Fruit fly (Drosophila melanogaster) whole organism, larva: ENCODE measurements around the gene Cht5.

ENCODE experiments used
- noc ChIP-seq: fragments of 200-800 bp; sonication (Bioruptor generic); optimal IDR thresholded peaks from 3 replicates; lab custom pipeline; 2019; ENCODE audit warnings: missing biosample characterization, mild to moderate bottlenecking, missing genetic modification characterization, moderate library complexity

Cht5 gene

DNA sequence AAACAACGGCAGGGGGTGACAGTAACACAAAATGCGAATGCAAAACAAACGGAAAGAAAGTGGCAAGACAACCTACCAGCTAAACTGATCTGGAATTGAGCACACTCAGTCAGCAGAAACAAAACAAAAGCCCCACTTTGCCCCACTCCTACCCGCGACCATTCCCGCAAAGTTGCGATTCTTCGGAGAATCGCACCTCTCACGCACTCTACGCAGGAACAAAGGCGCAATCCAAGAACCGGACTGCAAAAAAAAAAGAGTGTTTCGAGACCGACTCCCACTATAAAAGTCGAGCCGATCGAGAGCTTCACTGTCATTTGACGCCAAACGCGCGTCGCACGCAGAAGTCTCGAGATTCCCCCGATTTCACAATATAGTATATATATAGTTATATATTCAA lies at the start of gene Cht5:
Gene Cht5, plus strand, starts transcription at position 311 of the 400 bp plus-strand sequence.
- no peak for TF ChIP-seq noc

dm6 chr3R:13718076-13718475 lies 49.3 kb upstream of the Cht5 start, which contains the start of gene Ubc87F:
Gene Ubc87F (minus strand): TSS chr3R:13718176.
- TF ChIP-seq noc, result no peak

dm6 chr3R:13719053-13719452 lies 48.3 kb upstream of the Cht5 start:
- no peak for TF ChIP-seq noc

dm6 chr3R:13720798-13721197 lies 46.6 kb upstream of the Cht5 start:
- TF ChIP-seq noc, result no peak

dm6 chr3R:13721998-13722397 lies 45.4 kb upstream of the Cht5 start:
- TF ChIP-seq noc, result no peak

dm6 chr3R:13722451-13722850 lies 44.9 kb upstream of the Cht5 start:
- TF ChIP-seq noc, result no peak

DNA sequence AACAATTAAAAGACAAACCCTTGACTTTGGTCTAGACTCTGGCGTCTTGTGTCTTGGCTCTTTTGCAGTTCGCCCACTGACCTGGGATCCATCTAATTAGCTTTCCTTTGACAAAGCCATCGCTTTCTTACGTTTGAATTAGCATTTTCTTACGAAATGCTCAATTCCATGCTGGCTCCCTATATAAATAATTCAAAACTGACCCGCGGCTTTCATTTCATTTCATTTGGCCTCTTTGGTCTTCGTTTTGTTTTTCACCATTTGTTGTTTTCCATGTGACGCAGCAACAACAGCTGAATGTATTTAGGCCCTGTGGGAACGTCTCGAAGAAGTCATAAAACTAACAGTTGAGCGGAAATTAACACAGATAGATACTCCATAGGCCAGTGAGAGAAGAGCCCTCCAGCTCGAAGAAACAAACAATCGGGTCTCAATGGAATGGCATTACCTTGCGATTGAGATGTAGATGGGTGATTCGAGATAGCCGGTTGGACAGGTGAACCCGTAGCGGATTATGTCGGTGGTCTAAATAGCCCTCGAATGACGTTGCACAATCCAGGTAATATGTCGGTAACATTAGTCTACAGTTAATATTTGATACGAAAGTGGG lies 43.2 kb upstream of the Cht5 start:
- no peak for TF ChIP-seq noc

DNA sequence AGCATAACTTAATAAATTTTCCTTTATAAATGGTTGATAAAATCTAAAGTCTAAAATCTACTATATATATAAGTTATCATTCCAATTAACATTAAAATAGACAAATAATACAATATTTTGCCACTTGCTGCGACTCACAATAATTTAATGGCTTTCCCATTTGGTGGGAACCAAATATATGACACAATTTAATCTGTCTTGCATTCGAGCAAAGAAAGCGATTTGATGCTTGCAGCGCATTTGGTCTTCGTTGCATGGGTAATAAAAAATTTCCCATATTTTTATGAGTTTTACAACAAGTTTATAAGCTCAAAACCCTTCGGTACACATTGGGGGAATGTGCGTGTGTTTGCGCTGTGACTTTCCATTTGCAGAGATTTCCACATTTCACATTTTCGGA lies 40.6 kb upstream of the Cht5 start:
- no peak for TF ChIP-seq noc

DNA sequence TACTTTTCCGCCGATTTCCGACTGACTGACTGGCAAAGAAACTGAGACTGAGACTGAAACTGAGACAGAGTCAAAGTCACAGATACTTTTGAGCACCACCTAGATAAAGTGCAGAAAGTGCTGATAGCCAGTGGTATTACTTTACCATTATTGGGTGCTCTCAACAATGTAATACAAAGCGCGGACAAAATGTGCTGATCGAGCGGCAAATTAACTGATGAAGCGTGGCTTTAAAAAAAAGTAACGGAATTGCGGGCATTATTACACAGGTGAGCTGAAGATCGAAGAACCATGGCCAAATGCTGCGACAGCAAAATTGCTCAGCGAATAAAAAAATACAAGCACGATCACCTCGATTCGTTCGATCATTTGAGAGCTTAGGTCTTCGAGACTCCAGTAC lies 38.5 kb upstream of the Cht5 start:
- TF ChIP-seq noc, result no peak

DNA sequence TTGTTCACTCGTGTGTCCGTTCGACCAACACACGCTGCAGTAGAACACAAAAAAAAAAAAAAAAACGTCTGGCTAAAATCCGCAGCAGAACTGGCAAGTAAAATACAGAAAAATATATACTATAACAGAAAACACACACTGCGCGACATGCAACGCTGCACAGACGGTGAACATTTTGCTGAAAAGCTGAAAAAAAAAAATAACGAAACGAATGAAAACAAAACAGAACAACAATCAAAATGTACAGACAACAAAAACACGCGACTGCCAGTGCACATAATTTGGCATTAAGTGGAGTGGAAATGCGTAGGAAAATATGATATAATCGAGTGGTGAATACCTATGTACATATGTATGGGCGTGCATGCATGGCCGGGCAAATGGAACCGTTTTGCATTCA lies 37.3 kb upstream of the Cht5 start:
- TF ChIP-seq noc, result no peak

DNA sequence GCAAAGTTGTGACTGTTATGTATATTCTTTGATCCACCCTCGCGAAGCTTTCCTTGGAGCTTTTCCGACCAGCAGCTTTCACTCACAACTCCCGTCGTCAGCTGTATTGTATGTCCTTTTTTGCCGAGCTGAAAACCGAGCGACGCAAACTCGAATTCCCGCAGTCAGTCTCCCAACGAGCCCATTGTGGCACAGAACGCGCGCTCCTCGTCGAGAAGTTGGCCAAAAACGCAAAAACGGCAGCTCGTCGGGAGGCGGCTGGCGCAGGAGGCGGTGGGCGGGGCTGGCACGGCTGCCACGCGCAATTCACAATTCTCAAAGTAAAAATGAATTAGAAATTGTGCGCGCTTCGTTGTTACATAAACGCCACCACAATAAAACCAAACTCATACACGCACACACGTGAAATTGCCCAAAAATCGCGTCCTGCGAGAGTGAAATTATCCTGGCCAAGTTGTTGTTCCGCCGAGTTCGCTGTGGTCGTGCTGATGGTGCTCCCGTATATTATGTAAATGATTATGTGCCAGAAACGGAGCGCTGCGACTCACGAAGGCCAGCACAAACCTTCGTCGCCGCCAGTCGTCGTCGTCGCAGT lies 31.9 kb upstream of the Cht5 start:
- TF ChIP-seq noc, result no peak

- TF ChIP-seq noc, result no peak
Observed at dm6 chr3R:13746066-13746673, 21.2 kb upstream of the Cht5 start.

DNA sequence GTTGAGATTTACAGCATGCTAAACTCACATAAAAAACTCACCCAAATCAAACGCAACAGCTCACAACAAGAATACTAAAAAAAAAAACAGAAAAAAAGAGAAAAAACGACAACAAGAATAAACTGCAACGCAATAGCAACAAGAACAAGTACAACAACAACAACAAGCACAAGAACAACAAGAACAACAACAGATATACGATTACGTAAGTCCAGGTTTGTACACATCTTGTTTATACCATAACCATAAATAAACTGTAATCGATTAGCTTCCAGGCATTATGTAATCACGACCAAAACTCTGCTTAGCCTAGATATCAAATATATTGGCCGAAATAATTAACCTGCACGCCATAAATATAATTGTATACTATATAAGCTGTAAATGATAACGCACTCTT lies 5.8 kb upstream of the Cht5 start:
- TF ChIP-seq noc, result no peak

DNA sequence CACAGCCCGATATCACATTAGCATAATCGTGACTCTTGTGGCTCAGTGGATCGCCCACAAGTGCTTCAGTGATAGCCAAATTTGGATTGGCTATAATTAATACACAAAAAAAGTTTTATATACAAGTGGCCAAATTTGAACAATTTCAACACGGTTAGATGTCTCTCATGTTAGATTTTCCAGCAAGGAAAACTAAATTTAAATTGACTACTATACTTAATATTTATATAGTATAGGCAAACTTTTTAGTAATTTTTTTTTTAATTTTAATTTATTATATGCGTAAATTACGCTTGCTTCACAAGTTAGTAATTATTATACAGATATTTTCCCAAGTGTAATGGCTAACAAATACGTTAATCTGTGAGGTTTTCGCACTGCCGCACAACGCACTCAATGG lies 2.3 kb upstream of the Cht5 start:
- no peak for TF ChIP-seq noc

DNA sequence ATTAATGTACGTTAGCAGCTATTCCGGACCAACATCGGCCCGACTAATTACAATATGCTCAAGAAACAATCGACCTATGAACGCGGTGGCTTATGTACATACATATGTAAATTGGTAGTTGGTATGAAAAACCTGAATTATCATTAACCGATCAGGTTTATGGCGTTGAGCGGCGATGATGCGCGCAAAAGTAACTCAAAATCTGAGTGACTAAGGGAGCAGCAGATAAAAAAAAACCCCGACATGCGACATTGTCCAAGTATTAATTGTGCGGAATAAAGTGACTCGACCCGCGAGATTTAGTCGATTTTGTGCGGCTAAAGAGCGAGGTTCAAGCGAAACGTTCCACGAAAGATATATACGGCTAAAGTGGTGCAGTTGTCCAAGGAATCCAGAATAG lies 1.9 kb upstream of the Cht5 start, which contains the start of gene CG9312:
Gene CG9312, plus strand, starts transcription at position 301 of the 400 bp plus-strand sequence.
- TF ChIP-seq noc, result no peak

DNA sequence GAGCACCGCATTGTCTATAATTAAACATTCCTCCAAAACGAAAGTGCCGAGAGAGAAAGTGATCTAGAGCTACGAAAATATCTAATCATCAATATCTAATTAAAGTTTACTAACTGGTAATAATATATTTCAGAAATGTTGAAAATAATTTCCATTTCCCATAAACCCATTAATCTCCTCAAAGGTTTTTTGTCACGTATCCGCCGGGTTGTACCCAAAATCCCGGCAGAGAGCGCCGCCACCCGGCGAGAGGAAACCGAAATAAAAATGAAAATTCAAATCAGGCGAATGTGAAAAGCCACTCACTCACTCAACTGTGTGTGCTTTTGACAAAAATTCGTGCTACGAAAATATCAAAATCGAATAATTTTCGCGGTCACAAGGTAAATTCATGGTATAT lies 3.8 kb downstream of the Cht5 start, which contains the start of gene CG9297:
Gene CG9297, plus strand, starts transcription at position 301 of the 400 bp plus-strand sequence.
- TF ChIP-seq noc, result no peak

DNA sequence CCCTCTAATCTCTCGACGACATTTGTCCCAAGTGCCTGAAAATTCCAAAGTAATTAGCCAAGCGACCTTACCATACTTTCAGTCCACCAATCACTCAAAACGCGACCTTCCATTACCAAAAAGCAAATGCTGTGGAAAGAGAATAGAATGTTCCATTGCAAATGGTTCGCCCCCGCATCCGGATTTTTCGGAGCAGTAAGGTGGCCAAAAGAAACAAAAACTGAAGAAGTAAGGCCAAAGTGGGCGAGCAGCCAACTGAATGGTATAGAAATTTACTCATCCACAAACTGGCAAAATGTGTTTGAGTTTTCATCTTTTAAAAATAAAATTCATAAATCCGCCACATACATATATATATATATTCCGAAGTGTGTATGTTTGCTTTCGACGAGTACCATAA lies 6.0 kb downstream of the Cht5 start:
- no peak for TF ChIP-seq noc

- TF ChIP-seq noc, result no peak
Observed at dm6 chr3R:13779241-13779683, 11.9 kb downstream of the Cht5 start, which contains the start of the genes CG42375 and CG9288. Gene CG42375 (plus strand): TSS chr3R:13779624. Gene CG9288 (plus strand): TSS chr3R:13779624.
